Worm (Caenorhabditis elegans) whole organism, L3 larva: ENCODE results near the gene tmd-2.

Experiments used
- aly-2 ChIP-seq: fragments of 150-350 bp; optimal IDR thresholded peaks from 2 replicates; lab custom pipeline; 2014; ENCODE audit warnings: missing biosample characterization, missing genetic modification characterization
- ceh-82 ChIP-seq: fragments of 150-350 bp; optimal IDR thresholded peaks from 2 replicates; lab custom pipeline; 2014; ENCODE audit warnings: missing biosample characterization, missing genetic modification characterization
- elt-2 ChIP-seq: sonication (generic microtip); optimal IDR thresholded peaks from 2 replicates; lab custom pipeline; 2016; ENCODE audit warnings: missing genetic modification reagents, mild to moderate bottlenecking, missing genetic modification characterization, missing compliant biosample characterization
- fos-1 ChIP-seq: fragments of 150-350 bp; optimal IDR thresholded peaks from 2 replicates; lab custom pipeline; 2014; ENCODE audit warnings: missing biosample characterization, missing genetic modification characterization
- mdl-1 ChIP-seq: fragments of 150-350 bp; optimal IDR thresholded peaks from 2 replicates; lab custom pipeline; 2014; ENCODE audit warnings: missing biosample characterization, missing genetic modification characterization
- nhr-237 ChIP-seq: fragments of 150-350 bp; optimal IDR thresholded peaks from 2 replicates; lab custom pipeline; 2014; ENCODE audit warnings: missing biosample characterization, missing genetic modification characterization
- nhr-67 ChIP-seq: fragments of 150-350 bp; optimal IDR thresholded peaks from 2 replicates; lab custom pipeline; 2014; ENCODE audit warnings: missing biosample characterization, missing genetic modification characterization
- snpc-4 ChIP-seq: fragments of 150-350 bp; optimal IDR thresholded peaks from 2 replicates; lab custom pipeline; 2014; ENCODE audit warnings: missing biosample characterization, missing genetic modification characterization
- tbx-2 ChIP-seq: sonication (generic microtip); optimal IDR thresholded peaks from 2 replicates; lab custom pipeline; 2016; ENCODE audit warnings: mild to moderate bottlenecking, missing genetic modification characterization, missing compliant biosample characterization
- unc-62 ChIP-seq: fragments of 150-350 bp; sonication (generic microtip); optimal IDR thresholded peaks from 4 replicates; lab custom pipeline; 2014; ENCODE audit warnings: missing biosample characterization, missing genetic modification reagents, missing genetic modification characterization
- ztf-11 ChIP-seq: fragments of 150-350 bp; optimal IDR thresholded peaks from 2 replicates; lab custom pipeline; 2014; ENCODE audit warnings: missing biosample characterization, missing genetic modification characterization

ce11 chrV:8299191-8299854 lies 35.1 kb upstream of the tmd-2 start, which contains the start of gene W02D7.5:
- TF ChIP-seq nhr-237 (tag; lab: Kevin White, UChicago) (no peak), tbx-2 (no peak), unc-62 (GFP tag; lab: Kevin White, UChicago) (no peak), mdl-1 (tag; lab: Kevin White, UChicago) (no peak), elt-2 (no peak), ceh-82 (tag; lab: Kevin White, UChicago) (no peak), ztf-11 (tag; lab: Kevin White, UChicago) (no peak), fos-1 (tag; lab: Kevin White, UChicago) (no peak), aly-2 (no peak), nhr-67 (tag; lab: Kevin White, UChicago) (no peak), snpc-4 (no peak)
